Fruit fly (Drosophila melanogaster) whole organism, prepupa: ENCODE results near the gene msd5.

Source experiments
- CG11762 ChIP-seq: fragments of 200-800 bp; sonication (Bioruptor generic); optimal IDR thresholded peaks from 3 replicates; lab custom pipeline; 2016; ENCODE audit warnings: missing biosample characterization, missing genetic modification characterization; ENCODE audit not compliant: insufficient read depth
- CG4318 ChIP-seq: fragments of 200-800 bp; sonication (Bioruptor generic); optimal IDR thresholded peaks from 3 replicates; lab custom pipeline; 2017; ENCODE audit warnings: missing biosample characterization, mild to moderate bottlenecking, missing genetic modification characterization
- Met ChIP-seq: fragments of 200-800 bp; sonication (Bioruptor generic); optimal IDR thresholded peaks from 3 replicates; lab custom pipeline; 2016; ENCODE audit warnings: missing biosample characterization, missing genetic modification characterization
- Sox102F ChIP-seq: fragments of 200-800 bp; sonication (Bioruptor generic); optimal IDR thresholded peaks from 2 replicates; lab custom pipeline; 2016; ENCODE audit warnings: missing biosample characterization, mild to moderate bottlenecking, missing genetic modification characterization
- cyc ChIP-seq: fragments of 200-800 bp; sonication (Bioruptor generic); optimal IDR thresholded peaks from 3 replicates; lab custom pipeline; 2016; ENCODE audit warnings: missing biosample characterization, missing genetic modification characterization
- dsx ChIP-seq: fragments of 200-800 bp; optimal IDR thresholded peaks from 3 replicates; lab custom pipeline; 2019; ENCODE audit warnings: missing biosample characterization, mild to moderate bottlenecking, missing genetic modification characterization, moderate library complexity; ENCODE audit not compliant: poor library complexity, severe bottlenecking
- fkh ChIP-seq: fragments of 200-800 bp; sonication (Bioruptor generic); optimal IDR thresholded peaks from 3 replicates; lab custom pipeline; 2017; ENCODE audit warnings: missing biosample characterization, mild to moderate bottlenecking, missing genetic modification characterization, moderate library complexity

- TF ChIP-seq dsx (GFP tag; lab: Kevin White, UChicago) (no peak), Met (GFP tag; lab: Kevin White, UChicago) (no peak), CG11762 (GFP tag; lab: Kevin White, UChicago) (no peak), CG4318 (GFP tag; lab: Kevin White, UChicago) (no peak), fkh (GFP tag; lab: Kevin White, UChicago) (no peak), Sox102F (GFP tag; lab: Kevin White, UChicago) (no peak), cyc (GFP tag; lab: Kevin White, UChicago) (no peak)
Observed at dm6 chr3L:1379741-1380465, 47.0 kb upstream of the msd5 start.
